Worm (Caenorhabditis elegans) whole organism, L4/young adult: Measurements from ENCODE around the gene clec-136.

ENCODE experiments used
- W03F9.2 ChIP-seq: fragments of 150-350 bp; optimal IDR thresholded peaks from 2 replicates; lab custom pipeline; 2014; ENCODE audit warnings: missing biosample characterization, missing genetic modification characterization
- him-1 ChIP-seq: sonication (generic microtip); optimal IDR thresholded peaks from 2 replicates; lab custom pipeline; 2016; ENCODE audit warnings: missing genotype, missing genetic modification reagents, missing genetic modification characterization, missing compliant biosample characterization

ce11 chrII:4658245-4658644 lies 41.9 kb upstream of the clec-136 start:
- TF ChIP-seq him-1 = no peak
- no peak for TF ChIP-seq W03F9.2 (tag; lab: Kevin White, UChicago)
